Fruit fly (Drosophila melanogaster): ENCODE results near the gene CG7606.

Gene CG7606

dm6 chr3R:17604880-17605667 lies 8.7 kb downstream of the CG7606 start (continued):
- TF ChIP-seq Stat92E (GFP tag; optimal IDR thresholded peaks at IDR 0.05) (no peak), tll (GFP tag; optimal IDR thresholded peaks at IDR 0.05) (peak in 1 of 2 experiments; percentile 19), CG32772 (GFP tag; IDR thresholded peaks at IDR 0.05) (no peak), CG31388 (GFP tag; optimal IDR thresholded peaks at IDR 0.05) (no peak), CG17385 (GFP tag; optimal IDR thresholded peaks at IDR 0.05) (peak; percentile 6), zf30C (GFP tag; optimal IDR thresholded peaks at IDR 0.05) (no peak), MBD-R2 (GFP tag; IDR thresholded peaks at IDR 0.05) (no peak), jigr1 (GFP tag; IDR thresholded peaks at IDR 0.05) (no peak), Mad (GFP tag; optimal IDR thresholded peaks at IDR 0.05) (no peak), CG11456 (GFP tag; IDR thresholded peaks at IDR 0.05) (no peak), YL-1 (GFP tag; optimal IDR thresholded peaks at IDR 0.05) (no peak), sens-2 (GFP tag; IDR thresholded peaks at IDR 0.05) (no peak), CHES-1-like (GFP tag; optimal IDR thresholded peaks at IDR 0.05) (no peak), nerfin-1 (tag; optimal IDR thresholded peaks at IDR 0.05) (peak; percentile 84), CG3995 (GFP tag; optimal IDR thresholded peaks at IDR 0.05) (no peak), bsh (GFP tag; optimal IDR thresholded peaks at IDR 0.05) (no peak), Ssrp (tag; optimal IDR thresholded peaks at IDR 0.05) (no peak), croc (GFP tag; conservative IDR thresholded peaks at IDR 0.05) (no peak), Dad (GFP tag; optimal IDR thresholded peaks at IDR 0.05) (no peak), CG9817 (tag; optimal IDR thresholded peaks at IDR 0.05) (no peak), stc (GFP tag; IDR thresholded peaks at IDR 0.05) (no peak), nmo (GFP tag; optimal IDR thresholded peaks at IDR 0.05) (peak; percentile 33), CG10209 (GFP tag; optimal IDR thresholded peaks at IDR 0.05) (no peak), fd3F (GFP tag; optimal IDR thresholded peaks at IDR 0.05) (no peak), crol (GFP tag; IDR thresholded peaks at IDR 0.05) (peak; percentile 48), CG7357 (GFP tag; IDR thresholded peaks at IDR 0.05) (no peak), Hr51 (GFP tag; optimal IDR thresholded peaks at IDR 0.05) (peak in 1 of 2 experiments; percentile 41), seq (GFP tag; IDR thresholded peaks at IDR 0.05) (0 out of 2 replicates have a peak, but pooled peaks have one; percentile 22), Rfx (GFP tag; IDR thresholded peaks at IDR 0.05) (no peak), CG16815 (GFP tag; optimal IDR thresholded peaks at IDR 0.05) (no peak), Usf (GFP tag; optimal IDR thresholded peaks at IDR 0.05) (no peak), stwl (tag; optimal IDR thresholded peaks at IDR 0.05) (no peak), fu2 (GFP tag; optimal IDR thresholded peaks at IDR 0.05) (no peak), sr (GFP tag; IDR thresholded peaks at IDR 0.05) (no peak), CG15269 (tag; optimal IDR thresholded peaks at IDR 0.05) (peak; percentile 6), onecut (GFP tag; IDR thresholded peaks at IDR 0.05) (no peak), CG6854 (GFP tag; optimal IDR thresholded peaks at IDR 0.05) (no peak), Dip3 (GFP tag; optimal IDR thresholded peaks at IDR 0.05) (no peak), tna (GFP tag; IDR thresholded peaks at IDR 0.05; ENCODE audit: partially characterized antibody) (no peak), Abd-B (GFP tag; optimal IDR thresholded peaks at IDR 0.05) (no peak), hkb (optimal IDR thresholded peaks at IDR 0.05) (no peak), hkb (GFP tag; IDR thresholded peaks at IDR 0.05) (0 out of 2 replicates have a peak, but pooled peaks have one; percentile 9), Fer2 (tag; optimal IDR thresholded peaks at IDR 0.05) (no peak), Spps (tag; optimal IDR thresholded peaks at IDR 0.05) (no peak), fd96Cb (tag; optimal IDR thresholded peaks at IDR 0.05) (no peak), Dbx (GFP tag; IDR thresholded peaks at IDR 0.05) (no peak), Hey (tag; optimal IDR thresholded peaks at IDR 0.05) (peak; percentile 33), maf-S (GFP tag; optimal IDR thresholded peaks at IDR 0.05) (no peak), so (GFP tag; IDR thresholded peaks at IDR 0.05) (no peak), al (GFP tag; IDR thresholded peaks at IDR 0.05) (no peak)
